Worm (Caenorhabditis elegans) whole organism, young adult: ENCODE data around the gene T26H5.8.

Source experiments
- Y53G8AR.9 ChIP-seq: fragments of 200-800 bp; sonication (Bioruptor generic); conservative IDR thresholded peaks from 2 replicates; pipeline ENCODE4 v1.3.6; 2022; ENCODE audit warnings: missing genetic modification reagents, missing genetic modification characterization, missing compliant biosample characterization
- ama-1 ChIP-seq, 3 experiments: fragments of 150-350 bp in 1 of 3; sonication (generic microtip) in 2 of 3; optimal IDR thresholded peaks; 2 replicates each; lab custom pipeline; 2014 to 2018; ENCODE audit warnings: missing biosample characterization in 2 of 3, missing genetic modification characterization in 2 of 3, missing genetic modification reagents in 2 of 3
- nhr-27 ChIP-seq: fragments of 200-800 bp; sonication (Bioruptor generic); optimal IDR thresholded peaks from 2 replicates; lab custom pipeline; 2018; ENCODE audit warnings: mild to moderate bottlenecking, missing genetic modification characterization, moderate library complexity, missing compliant biosample characterization
- unc-62 ChIP-seq: fragments of 150-350 bp; optimal IDR thresholded peaks from 2 replicates; lab custom pipeline; 2014; ENCODE audit warnings: missing biosample characterization, missing genetic modification reagents, missing genetic modification characterization

DNA sequence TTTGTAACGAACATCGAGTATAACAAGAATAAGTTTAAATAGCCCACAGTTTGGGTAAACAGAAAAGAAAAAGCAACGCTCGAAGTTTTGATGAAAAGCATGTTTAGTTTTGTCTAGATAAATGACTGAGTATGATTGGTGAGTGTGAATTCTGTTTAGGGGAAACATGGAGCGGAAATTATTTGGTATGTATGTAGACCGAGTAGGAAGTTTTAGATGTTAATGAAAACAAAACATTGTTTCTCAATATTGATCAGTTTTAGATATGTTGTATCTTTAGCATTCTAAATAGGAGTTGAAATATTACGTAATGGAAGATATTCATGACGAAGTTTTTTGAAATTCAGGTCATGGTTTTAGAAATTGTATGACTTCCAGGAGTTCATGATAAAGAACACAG, 19.9 kb downstream of the T26H5.8 start, which contains the start of gene srbc-63:
- TF ChIP-seq ama-1 (optimal IDR thresholded peaks at IDR 0.05; lab: Kevin White, UChicago) (no peak), ama-1 (GFP tag; optimal IDR thresholded peaks at IDR 0.05; lab: Kevin White, UChicago) (no peak), unc-62 (GFP tag; lab: Kevin White, UChicago) (no peak), nhr-27 (tag; lab: Kevin White, UChicago) (no peak), Y53G8AR.9 (no peak)
